Fruit fly (Drosophila melanogaster): ENCODE data around the gene Alg14.

Alg14 gene

dm6 chrX:15498791-15499190 is 26.8 kb downstream of the Alg14 start (continued):
- TF ChIP-seq sr (GFP tag; IDR thresholded peaks at IDR 0.05), result peak; percentile 28; the same call in 1 of the 3 replicates
- no peak for TF ChIP-seq CG11695 (GFP tag; IDR thresholded peaks at IDR 0.05)
- peak; percentile 77 for TF ChIP-seq CG15479 (GFP tag; optimal IDR thresholded peaks at IDR 0.05)
- peak; percentile 46 for TF ChIP-seq CG1603 (tag; optimal IDR thresholded peaks at IDR 0.05)
- peak; percentile 6 for TF ChIP-seq dm (GFP tag; optimal IDR thresholded peaks at IDR 0.05)
- 0 out of 2 replicates have a peak, but pooled peaks have one; percentile 40 for TF ChIP-seq CG42726 (GFP tag; IDR thresholded peaks at IDR 0.05; ENCODE audit: partially characterized antibody)
- TF ChIP-seq dmrt11E (tag; optimal IDR thresholded peaks at IDR 0.05), result peak; percentile 15
- 0 out of 2 replicates have a peak, but pooled peaks have one; percentile 33 for TF ChIP-seq bbx (GFP tag; IDR thresholded peaks at IDR 0.05; ENCODE audit: partially characterized antibody)
- no peak for TF ChIP-seq CG34224 (GFP tag; IDR thresholded peaks at IDR 0.05; ENCODE audit: partially characterized antibody)
- TF ChIP-seq her (GFP tag; optimal IDR thresholded peaks at IDR 0.05), result peak; percentile 3
- peak; percentile 68; the same call in 2 of the 3 replicates for TF ChIP-seq otp (GFP tag; IDR thresholded peaks at IDR 0.05)
- no peak for TF ChIP-seq CG1024 (GFP tag; IDR thresholded peaks at IDR 0.05)
- peak; percentile 49 for TF ChIP-seq stwl (tag; optimal IDR thresholded peaks at IDR 0.05)
- no peak for TF ChIP-seq CG12219 (GFP tag; optimal IDR thresholded peaks at IDR 0.05)
- TF ChIP-seq prd (optimal IDR thresholded peaks at IDR 0.05), result no peak
- 0 out of 3 replicates have a peak, but pooled peaks have one; percentile 28 for TF ChIP-seq prd (GFP tag; IDR thresholded peaks at IDR 0.05)
- TF ChIP-seq amos (GFP tag; IDR thresholded peaks at IDR 0.05; ENCODE audit: partially characterized antibody), result peak; percentile 36; the same call in 1 of the 2 replicates
- TF ChIP-seq CG13775 (GFP tag; optimal IDR thresholded peaks at IDR 0.05), result no peak
- no peak for TF ChIP-seq CG7372 (GFP tag; IDR thresholded peaks at IDR 0.05)
- no peak for TF ChIP-seq maf-S (GFP tag; optimal IDR thresholded peaks at IDR 0.05)
- peak; percentile 99 for TF ChIP-seq Deaf1 (tag; optimal IDR thresholded peaks at IDR 0.05)
- TF ChIP-seq fd102C (GFP tag; optimal IDR thresholded peaks at IDR 0.05), result peak; percentile 6
- peak; percentile 7 for TF ChIP-seq NK7.1 (GFP tag; optimal IDR thresholded peaks at IDR 0.05)
- TF ChIP-seq Nf-YB (GFP tag; optimal IDR thresholded peaks at IDR 0.05), result peak; percentile 16
- TF ChIP-seq Rx (GFP tag; IDR thresholded peaks at IDR 0.05), result no peak
- TF ChIP-seq Nf-YC (tag; optimal IDR thresholded peaks at IDR 0.05), result peak; percentile 11
- TF ChIP-seq CG12155 (GFP tag; optimal IDR thresholded peaks at IDR 0.05), result peak; percentile 53
- no peak for TF ChIP-seq slou (GFP tag; optimal IDR thresholded peaks at IDR 0.05)
- TF ChIP-seq CG9727 (GFP tag; optimal IDR thresholded peaks at IDR 0.05), result peak; percentile 44
- TF ChIP-seq CG13894 (tag; optimal IDR thresholded peaks at IDR 0.05), result no peak
- TF ChIP-seq rib (GFP tag; IDR thresholded peaks at IDR 0.05), result no peak

- TF ChIP-seq CG5245 (GFP tag; optimal IDR thresholded peaks at IDR 0.05) (no peak), Bteb2 (GFP tag; optimal IDR thresholded peaks at IDR 0.05) (no peak), Elba2 (GFP tag; optimal IDR thresholded peaks at IDR 0.05) (no peak), ato (GFP tag; IDR thresholded peaks at IDR 0.05; ENCODE audit: partially characterized antibody) (no peak), Atf-2 (GFP tag; optimal IDR thresholded peaks at IDR 0.05) (no peak), jumu (GFP tag; optimal IDR thresholded peaks at IDR 0.05) (no peak), Lpt (GFP tag; optimal IDR thresholded peaks at IDR 0.05) (no peak), pita (GFP tag; optimal IDR thresholded peaks at IDR 0.05) (no peak), CG2202 (tag; optimal IDR thresholded peaks at IDR 0.05) (no peak), lab (GFP tag; optimal IDR thresholded peaks at IDR 0.05) (peak; percentile 16), sens (GFP tag) (peak; percentile 17), kah (GFP tag; optimal IDR thresholded peaks at IDR 0.05) (no peak), Pdp1 (GFP tag; optimal IDR thresholded peaks at IDR 0.05) (peak in 1 of 2 experiments; percentile 5), HLH4C (GFP tag; IDR thresholded peaks at IDR 0.05; ENCODE audit: partially characterized antibody) (no peak), CG3838 (GFP tag; optimal IDR thresholded peaks at IDR 0.05) (no peak), CG17385 (GFP tag; optimal IDR thresholded peaks at IDR 0.05) (no peak), Mrtf (GFP tag; IDR thresholded peaks at IDR 0.05) (no peak), Abd-B (GFP tag; optimal IDR thresholded peaks at IDR 0.05) (no peak), Vsx1 (GFP tag; optimal IDR thresholded peaks at IDR 0.05) (peak; percentile 19)
These were observed 28.3 kb downstream of the Alg14 start for dm6 chrX:15499996-15500904.
